Fruit fly (Drosophila melanogaster): ENCODE data around the gene CG32213.

Gene CG32213

dm6 chr3L:19521093-19521492, 45.5 kb downstream of the CG32213 start:
- TF ChIP-seq EcR (GFP tag; optimal IDR thresholded peaks at IDR 0.05) (no peak), CG8478 (optimal IDR thresholded peaks at IDR 0.05) (no peak), pan (optimal IDR thresholded peaks at IDR 0.05) (no peak), Dll (optimal IDR thresholded peaks at IDR 0.05) (no peak), usp (GFP tag; optimal IDR thresholded peaks at IDR 0.05) (no peak), psq (optimal IDR thresholded peaks at IDR 0.05) (no peak)

- TF ChIP-seq CG8478 (optimal IDR thresholded peaks at IDR 0.05) (no peak), pan (optimal IDR thresholded peaks at IDR 0.05) (no peak), Dll (optimal IDR thresholded peaks at IDR 0.05) (no peak), psq (optimal IDR thresholded peaks at IDR 0.05) (no peak), EcR (GFP tag; optimal IDR thresholded peaks at IDR 0.05) (no peak), usp (GFP tag; optimal IDR thresholded peaks at IDR 0.05) (no peak)
Measured at dm6 chr3L:19524690-19525089, 49.1 kb downstream of the CG32213 start.

dm6 chr3L:19525736-19526135, 50.1 kb downstream of the CG32213 start:
- no peak for TF ChIP-seq pan (optimal IDR thresholded peaks at IDR 0.05)
- no peak for TF ChIP-seq psq (optimal IDR thresholded peaks at IDR 0.05)
- TF ChIP-seq CG8478 (optimal IDR thresholded peaks at IDR 0.05) = no peak
- no peak for TF ChIP-seq EcR (GFP tag; optimal IDR thresholded peaks at IDR 0.05)
- no peak for TF ChIP-seq usp (GFP tag; optimal IDR thresholded peaks at IDR 0.05)
- TF ChIP-seq Dll (optimal IDR thresholded peaks at IDR 0.05) = no peak

Measured in whole organism.